Fruit fly (Drosophila melanogaster) S2 (cell line): ENCODE data around the gene CG6144.

Source experiments
- CG8478 ChIP-seq: fragments of >200 bp; optimal IDR thresholded peaks from 2 replicates; lab custom pipeline; 2018
- CTCF ChIP-seq, 2 experiments: fragments of >200 bp; optimal IDR thresholded peaks; 2 replicates each; lab custom pipeline; 2018

CG6144 gene

dm6 chr2L:10488484-10489223 lies at the start of gene CG6144, which contains the start of gene Cog4:
CG6144 (plus strand) TSS chr2L:10488694.
Cog4 (minus strand) TSS chr2L:10488622.
- TF ChIP-seq CTCF (optimal IDR thresholded peaks at IDR 0.05; lab: Kevin White, UChicago) (no peak), CG8478 (no peak)

- TF ChIP-seq CG8478 (no peak), CTCF (optimal IDR thresholded peaks at IDR 0.05; lab: Kevin White, UChicago) (no peak)
Observed at dm6 chr2L:10439174-10439573, 49.3 kb upstream of the CG6144 start, which contains the start of gene Nse4. Nse4 (plus strand) TSS chr2L:10439440.

- no peak for TF ChIP-seq CG8478
- TF ChIP-seq CTCF (optimal IDR thresholded peaks at IDR 0.05; lab: Kevin White, UChicago) = no peak
Observed at dm6 chr2L:10442048-10442790, 46.3 kb upstream of the CG6144 start, which contains the start of gene loh. loh (plus strand) TSS chr2L:10442534.

dm6 chr2L:10452296-10452695 lies 36.2 kb upstream of the CG6144 start, which contains the start of gene ppk10:
ppk10 (minus strand) TSS chr2L:10452396.
- TF ChIP-seq CTCF (optimal IDR thresholded peaks at IDR 0.05; lab: Kevin White, UChicago) (no peak), CG8478 (no peak)

- no peak for TF ChIP-seq CTCF (optimal IDR thresholded peaks at IDR 0.05; lab: Kevin White, UChicago)
- no peak for TF ChIP-seq CG8478
Observed at dm6 chr2L:10455944-10456520, 32.5 kb upstream of the CG6144 start.

- TF ChIP-seq CTCF (optimal IDR thresholded peaks at IDR 0.05; lab: Kevin White, UChicago) (no peak), CG8478 (no peak)
Observed at dm6 chr2L:10457191-10457899, 31.1 kb upstream of the CG6144 start, which contains the start of the genes LManI and LManII. LManI (minus strand) TSS chr2L:10457241. LManII (plus strand) TSS chr2L:10457658.

dm6 chr2L:10458979-10459378 lies 29.5 kb upstream of the CG6144 start:
- TF ChIP-seq CTCF (optimal IDR thresholded peaks at IDR 0.05; lab: Kevin White, UChicago) (peak; percentile 81 to 83), CG8478 (no peak)

dm6 chr2L:10466865-10467270 lies 21.6 kb upstream of the CG6144 start:
- TF ChIP-seq CG8478 = no peak
- TF ChIP-seq CTCF (optimal IDR thresholded peaks at IDR 0.05; lab: Kevin White, UChicago) = no peak

dm6 chr2L:10468388-10468787 lies 20.1 kb upstream of the CG6144 start:
- no peak for TF ChIP-seq CG8478
- no peak for TF ChIP-seq CTCF (optimal IDR thresholded peaks at IDR 0.05; lab: Kevin White, UChicago)

dm6 chr2L:10468978-10469377 lies 19.5 kb upstream of the CG6144 start:
- no peak for TF ChIP-seq CG8478
- no peak for TF ChIP-seq CTCF (optimal IDR thresholded peaks at IDR 0.05; lab: Kevin White, UChicago)

- TF ChIP-seq CG8478 (no peak), CTCF (optimal IDR thresholded peaks at IDR 0.05; lab: Kevin White, UChicago) (no peak)
Observed at dm6 chr2L:10470211-10470610, 18.3 kb upstream of the CG6144 start.

dm6 chr2L:10472257-10472656 lies 16.2 kb upstream of the CG6144 start:
- no peak for TF ChIP-seq CG8478
- no peak for TF ChIP-seq CTCF (optimal IDR thresholded peaks at IDR 0.05; lab: Kevin White, UChicago)

dm6 chr2L:10474268-10474678 lies 14.2 kb upstream of the CG6144 start, which contains the start of gene RluA-1:
RluA-1 (minus strand) TSS chr2L:10474349.
- TF ChIP-seq CTCF (optimal IDR thresholded peaks at IDR 0.05; lab: Kevin White, UChicago) = no peak
- no peak for TF ChIP-seq CG8478

dm6 chr2L:10474815-10475214 lies 13.7 kb upstream of the CG6144 start:
- TF ChIP-seq CTCF (optimal IDR thresholded peaks at IDR 0.05; lab: Kevin White, UChicago) (no peak), CG8478 (no peak)

dm6 chr2L:10476879-10477278 lies 11.6 kb upstream of the CG6144 start, which contains the start of gene RluA-2:
RluA-2 (plus strand) TSS chr2L:10477073.
- no peak for TF ChIP-seq CG8478
- TF ChIP-seq CTCF (optimal IDR thresholded peaks at IDR 0.05; lab: Kevin White, UChicago) = no peak
